Fruit fly (Drosophila melanogaster): ENCODE results near the gene nis.

Gene nis

DNA sequence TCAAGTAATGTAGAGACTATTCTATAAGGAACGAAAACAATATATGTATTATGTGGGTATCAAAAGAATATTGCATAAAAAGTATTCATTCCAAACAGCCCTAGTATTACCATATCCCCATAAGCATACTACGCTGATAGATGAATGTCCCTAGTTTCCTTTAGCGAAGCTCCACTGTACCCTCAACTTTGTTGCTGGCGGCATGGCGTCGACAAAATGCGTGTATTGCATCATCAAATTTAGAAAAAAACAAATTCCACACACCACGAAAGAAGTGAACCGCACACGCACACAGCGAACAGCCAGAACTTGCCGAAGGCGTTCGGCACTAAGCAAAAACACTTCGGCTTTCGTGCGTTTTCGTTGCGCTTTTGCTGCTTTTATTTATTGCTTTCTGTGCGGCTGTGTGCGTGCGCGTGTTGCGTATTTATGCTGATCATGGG is 45.8 kb upstream of the nis start (continued):
- TF ChIP-seq CG2712 (tag; optimal IDR thresholded peaks at IDR 0.05) = peak; percentile 75
- TF ChIP-seq CG14050 (GFP tag; IDR thresholded peaks at IDR 0.05) = peak; percentile 97
- peak; percentile 95 for TF ChIP-seq Meics (GFP tag; optimal IDR thresholded peaks at IDR 0.05)
- peak; percentile 67 for TF ChIP-seq CG10565 (GFP tag; optimal IDR thresholded peaks at IDR 0.05)
- peak; percentile 76 for TF ChIP-seq CG17829 (tag; optimal IDR thresholded peaks at IDR 0.05)
- peak; percentile 32 for TF ChIP-seq hkb (optimal IDR thresholded peaks at IDR 0.05)
- peak; percentile 99 for TF ChIP-seq hkb (GFP tag; IDR thresholded peaks at IDR 0.05)
- TF ChIP-seq trh (GFP tag; optimal IDR thresholded peaks at IDR 0.05) = peak; percentile 56
- TF ChIP-seq crc (GFP tag; optimal IDR thresholded peaks at IDR 0.05) = peak; percentile 98
- TF ChIP-seq ci (GFP tag; IDR thresholded peaks at IDR 0.05) = peak; percentile 95
- TF ChIP-seq D (optimal IDR thresholded peaks at IDR 0.05) = no peak
- peak; percentile 62 for TF ChIP-seq D (GFP tag; optimal IDR thresholded peaks at IDR 0.05)
- TF ChIP-seq CTCF (GFP tag; optimal IDR thresholded peaks at IDR 0.05) = no peak
- peak; percentile 96 for TF ChIP-seq CG43689 (GFP tag; IDR thresholded peaks at IDR 0.05)
- peak; percentile 99 for TF ChIP-seq Aef1 (GFP tag; IDR thresholded peaks at IDR 0.05)
- peak; percentile 97 for TF ChIP-seq CG3847 (GFP tag; IDR thresholded peaks at IDR 0.05)
- peak; percentile 98 for TF ChIP-seq NFAT (GFP tag; IDR thresholded peaks at IDR 0.05)
- TF ChIP-seq cato (GFP tag; optimal IDR thresholded peaks at IDR 0.05; ENCODE audit: borderline replicate concordance) = peak; percentile 70
- peak; percentile 6 for TF ChIP-seq CG4707 (GFP tag; optimal IDR thresholded peaks at IDR 0.05)
- peak; percentile 89 for TF ChIP-seq tap (tag; optimal IDR thresholded peaks at IDR 0.05)
- TF ChIP-seq seq (GFP tag; IDR thresholded peaks at IDR 0.05) = peak; percentile 99
- peak; percentile 98 for TF ChIP-seq HLH3B (GFP tag; IDR thresholded peaks at IDR 0.05)
- TF ChIP-seq Hey (tag; optimal IDR thresholded peaks at IDR 0.05) = peak; percentile 81
- peak; percentile 97 for TF ChIP-seq tin (GFP tag; optimal IDR thresholded peaks at IDR 0.05)
- TF ChIP-seq MTF-1 (GFP tag; optimal IDR thresholded peaks at IDR 0.05; ENCODE audit: borderline replicate concordance) = peak; percentile 46
- TF ChIP-seq CG12744 (GFP tag; optimal IDR thresholded peaks at IDR 0.05) = peak; percentile 94
- peak; percentile 94 for TF ChIP-seq CG12155 (GFP tag; optimal IDR thresholded peaks at IDR 0.05)
- peak; percentile 81 for TF ChIP-seq jumu (GFP tag; optimal IDR thresholded peaks at IDR 0.05)
- no peak for TF ChIP-seq hb (GFP tag; IDR thresholded peaks at IDR 0.05; ENCODE audit: partially characterized antibody)
- peak; percentile 92 for TF ChIP-seq CG1024 (GFP tag; IDR thresholded peaks at IDR 0.05)
- peak; percentile 27 for TF ChIP-seq CG6654 (GFP tag; optimal IDR thresholded peaks at IDR 0.05)
- no peak for TF ChIP-seq Trl (optimal IDR thresholded peaks at IDR 0.05)
- TF ChIP-seq Trl (GFP tag; optimal IDR thresholded peaks at IDR 0.05) = peak; percentile 96
- no peak for TF ChIP-seq HLHmδ (GFP tag; optimal IDR thresholded peaks at IDR 0.05)
- TF ChIP-seq Rfx (GFP tag; IDR thresholded peaks at IDR 0.05) = peak; percentile 99
- TF ChIP-seq CG32772 (GFP tag; IDR thresholded peaks at IDR 0.05) = peak; percentile 96
- TF ChIP-seq crol (GFP tag; IDR thresholded peaks at IDR 0.05) = peak; percentile 67
- peak; percentile 98 for TF ChIP-seq Dbx (GFP tag; IDR thresholded peaks at IDR 0.05)
- TF ChIP-seq CG17802 (tag; optimal IDR thresholded peaks at IDR 0.05) = peak; percentile 50
- peak; percentile 93 for TF ChIP-seq klu (GFP tag; IDR thresholded peaks at IDR 0.05)
- peak; percentile 98 for TF ChIP-seq Rx (GFP tag; IDR thresholded peaks at IDR 0.05)
- peak; percentile 90 for TF ChIP-seq Myb (GFP tag; optimal IDR thresholded peaks at IDR 0.05)
- TF ChIP-seq CG18262 (tag; optimal IDR thresholded peaks at IDR 0.05) = peak; percentile 49
- TF ChIP-seq CG11695 (GFP tag; IDR thresholded peaks at IDR 0.05) = peak; percentile 99
- peak; percentile 51 for TF ChIP-seq YL-1 (GFP tag; optimal IDR thresholded peaks at IDR 0.05)
- peak; percentile 99 for TF ChIP-seq Deaf1 (tag; optimal IDR thresholded peaks at IDR 0.05)
- TF ChIP-seq CG8944 (GFP tag; optimal IDR thresholded peaks at IDR 0.05) = peak; percentile 80
- TF ChIP-seq cad (GFP tag; optimal IDR thresholded peaks at IDR 0.05) = no peak
- peak; percentile 99 for TF ChIP-seq CG14441 (GFP tag; IDR thresholded peaks at IDR 0.05)
- TF ChIP-seq CG2202 (tag; optimal IDR thresholded peaks at IDR 0.05) = no peak
- no peak for TF ChIP-seq CG42726 (GFP tag; IDR thresholded peaks at IDR 0.05; ENCODE audit: partially characterized antibody)
- TF ChIP-seq CG31365 (tag; optimal IDR thresholded peaks at IDR 0.05) = peak; percentile 64
- TF ChIP-seq ase (GFP tag; IDR thresholded peaks at IDR 0.05) = peak; percentile 98
